Worm (Caenorhabditis elegans): ENCODE results near the gene Y62E10A.23.

Y62E10A.23 gene

ce11 chrIV:13395255-13395654 lies 9.1 kb downstream of the Y62E10A.23 start (continued):
- TF ChIP-seq sox-2 (GFP tag; IDR thresholded peaks at IDR 0.05) (no peak), elt-2 (tag; optimal IDR thresholded peaks at IDR 0.05) (no peak), Y22D7AL.16 (tag; optimal IDR thresholded peaks at IDR 0.05) (no peak), zip-5 (tag; optimal IDR thresholded peaks at IDR 0.05) (no peak), ceh-34 (tag; optimal IDR thresholded peaks at IDR 0.05) (no peak), ceh-2 (tag; optimal IDR thresholded peaks at IDR 0.05) (no peak), tbx-2 (tag; optimal IDR thresholded peaks at IDR 0.05) (no peak), mec-3 (tag; optimal IDR thresholded peaks at IDR 0.05; ENCODE audit: borderline replicate concordance) (no peak), pros-1 (tag; optimal IDR thresholded peaks at IDR 0.05) (peak; percentile 6), ztf-16 (tag; optimal IDR thresholded peaks at IDR 0.05) (peak; percentile 5), gmeb-2 (tag; optimal IDR thresholded peaks at IDR 0.05) (no peak), ceh-22 (tag; optimal IDR thresholded peaks at IDR 0.05) (no peak), tbx-7 (tag; optimal IDR thresholded peaks at IDR 0.05) (no peak), fkh-6 (tag; optimal IDR thresholded peaks at IDR 0.05) (no peak), nhr-232 (tag; optimal IDR thresholded peaks at IDR 0.05) (no peak), madf-2 (tag; optimal IDR thresholded peaks at IDR 0.05) (no peak), pag-3 (tag; optimal IDR thresholded peaks at IDR 0.05; ENCODE audit: borderline replicate concordance) (no peak), ceh-45 (GFP tag; IDR thresholded peaks at IDR 0.05) (no peak), ceh-14 (tag; optimal IDR thresholded peaks at IDR 0.05) (no peak), hlh-15 (tag; optimal IDR thresholded peaks at IDR 0.05) (no peak), ceh-30 (tag; optimal IDR thresholded peaks at IDR 0.05) (no peak), F13H6.1 (tag; optimal IDR thresholded peaks at IDR 0.05) (no peak), ama-1 (optimal IDR thresholded peaks at IDR 0.05) (no peak), ceh-18 (tag; optimal IDR thresholded peaks at IDR 0.05) (peak; percentile 82), unc-3 (GFP tag; conservative IDR thresholded peaks at IDR 0.05) (no peak), unc-3 (tag; optimal IDR thresholded peaks at IDR 0.05) (no peak), dmd-4 (tag; optimal IDR thresholded peaks at IDR 0.05; ENCODE audit: borderline replicate concordance) (no peak), T23F11.4 (GFP tag; optimal IDR thresholded peaks at IDR 0.05) (no peak), elt-4 (tag; optimal IDR thresholded peaks at IDR 0.05) (no peak)

- TF ChIP-seq elt-2 (tag; optimal IDR thresholded peaks at IDR 0.05) (peak; percentile 78), fkh-10 (GFP tag; optimal IDR thresholded peaks at IDR 0.05) (no peak), eyg-1 (tag; optimal IDR thresholded peaks at IDR 0.05) (no peak)
Measured at ce11 chrIV:13396375-13396774, 10.3 kb downstream of the Y62E10A.23 start.

- no peak for TF ChIP-seq syd-9 (tag; optimal IDR thresholded peaks at IDR 0.05)
- no peak for TF ChIP-seq rnt-1 (tag; optimal IDR thresholded peaks at IDR 0.05)
- TF ChIP-seq ceh-30 (tag; optimal IDR thresholded peaks at IDR 0.05), result no peak
- no peak for TF ChIP-seq ceh-19 (GFP tag; optimal IDR thresholded peaks at IDR 0.05)
- no peak for TF ChIP-seq fkh-10 (GFP tag; optimal IDR thresholded peaks at IDR 0.05)
- TF ChIP-seq ceh-34 (tag; optimal IDR thresholded peaks at IDR 0.05), result no peak
- no peak for TF ChIP-seq ceh-18 (tag; optimal IDR thresholded peaks at IDR 0.05)
- TF ChIP-seq ttx-3 (tag; optimal IDR thresholded peaks at IDR 0.05), result no peak
- no peak for TF ChIP-seq T23F11.4 (GFP tag; optimal IDR thresholded peaks at IDR 0.05)
Measured at ce11 chrIV:13398728-13399127, 12.6 kb downstream of the Y62E10A.23 start, which contains the start of gene Y62E10A.13. TSS of gene Y62E10A.13 (minus strand) at chrIV:13399053.

ce11 chrIV:13400456-13401364 lies 14.6 kb downstream of the Y62E10A.23 start, which contains the start of the genes memi-2 and cyp-31A5:
TSS of gene memi-2 (minus strand) at chrIV:13400506.
TSS of gene cyp-31A5 (plus strand) at chrIV:13401289.
- TF ChIP-seq T23F11.4 (GFP tag; optimal IDR thresholded peaks at IDR 0.05) (no peak), tbx-7 (tag; optimal IDR thresholded peaks at IDR 0.05) (no peak), C08G9.2 (tag; optimal IDR thresholded peaks at IDR 0.05) (no peak), elt-2 (tag; optimal IDR thresholded peaks at IDR 0.05) (no peak), pha-2 (tag; optimal IDR thresholded peaks at IDR 0.05) (no peak), lim-6 (tag; optimal IDR thresholded peaks at IDR 0.05) (no peak), odd-2 (tag; optimal IDR thresholded peaks at IDR 0.05) (no peak), pqm-1 (tag; optimal IDR thresholded peaks at IDR 0.05) (no peak), hlh-15 (tag; optimal IDR thresholded peaks at IDR 0.05) (no peak), nhr-11 (tag; optimal IDR thresholded peaks at IDR 0.05) (no peak), ztf-16 (tag; optimal IDR thresholded peaks at IDR 0.05) (no peak)
